Fruit fly (Drosophila melanogaster) whole organism, embryonic: ENCODE results near the gene CG31804.

Experiments
- CG10209 ChIP-seq: fragments of 200-800 bp; sonication (Bioruptor generic); optimal IDR thresholded peaks from 3 replicates; lab custom pipeline; 2017; ENCODE audit warnings: missing biosample characterization, mild to moderate bottlenecking, missing genetic modification characterization, missing genetic modification reagents
- CG12071 ChIP-seq: fragments of 200-800 bp; sonication (Bioruptor generic); optimal IDR thresholded peaks from 3 replicates; lab custom pipeline; 2018; ENCODE audit warnings: missing biosample characterization, mild to moderate bottlenecking, missing genetic modification characterization
- CG12155 ChIP-seq: fragments of 200-800 bp; sonication (Bioruptor generic); optimal IDR thresholded peaks from 3 replicates; lab custom pipeline; 2016; ENCODE audit warnings: missing biosample characterization, missing genetic modification characterization
- CG12236 ChIP-seq: fragments of 200-800 bp; sonication (Bioruptor generic); optimal IDR thresholded peaks from 2 replicates; lab custom pipeline; 2016; ENCODE audit warnings: missing biosample characterization, missing genetic modification characterization
- CG13287 ChIP-seq: fragments of 200-800 bp; sonication (Bioruptor generic); IDR thresholded peaks from 2 replicates; pipeline ENCODE4 v1.3.6; 2022; ENCODE audit warnings: missing biosample characterization, missing genetic modification characterization; ENCODE audit not compliant: partially characterized antibody
- CG14441 ChIP-seq: fragments of 200-800 bp; sonication (Bioruptor generic); IDR thresholded peaks from 2 replicates; pipeline ENCODE4 v1.3.6; 2022; ENCODE audit warnings: missing biosample characterization, missing genetic modification characterization
- CG15073 ChIP-seq: fragments of 200-800 bp; sonication (Bioruptor generic); optimal IDR thresholded peaks from 2 replicates; lab custom pipeline; 2016; ENCODE audit warnings: missing biosample characterization, missing genetic modification characterization
- CG15479 ChIP-seq: fragments of 200-800 bp; sonication (Bioruptor generic); optimal IDR thresholded peaks from 3 replicates; lab custom pipeline; 2019; ENCODE audit warnings: missing biosample characterization, mild to moderate bottlenecking, missing genetic modification characterization, moderate library complexity
- CG16863 ChIP-seq: fragments of 200-800 bp; sonication (Bioruptor generic); optimal IDR thresholded peaks from 3 replicates; lab custom pipeline; 2016; ENCODE audit warnings: missing biosample characterization, missing genetic modification characterization
- CG17612 ChIP-seq: fragments of 200-800 bp; sonication (Bioruptor generic); IDR thresholded peaks from 2 replicates; pipeline ENCODE4 v1.3.6; 2022; ENCODE audit warnings: missing biosample characterization, missing genetic modification characterization
- CG3065 ChIP-seq: fragments of 200-800 bp; sonication (Bioruptor generic); optimal IDR thresholded peaks from 2 replicates; lab custom pipeline; 2016; ENCODE audit warnings: missing biosample characterization, missing genetic modification characterization
- CG31224 ChIP-seq: fragments of 200-800 bp; sonication (Bioruptor generic); IDR thresholded peaks from 2 replicates; pipeline ENCODE4 v1.3.6; 2022; ENCODE audit warnings: missing biosample characterization, missing genetic modification characterization
- CG32767 ChIP-seq: fragments of 200-800 bp; sonication (Bioruptor generic); IDR thresholded peaks from 2 replicates; pipeline ENCODE4 v1.3.6; 2022; ENCODE audit warnings: missing biosample characterization, missing genetic modification characterization
- CG6272 ChIP-seq: fragments of 200-800 bp; sonication (Bioruptor generic); IDR thresholded peaks from 2 replicates; pipeline ENCODE4 v1.3.6; 2022; ENCODE audit warnings: missing biosample characterization, missing genetic modification characterization
- CG7928 ChIP-seq: fragments of 200-800 bp; sonication (Bioruptor generic); optimal IDR thresholded peaks from 2 replicates; lab custom pipeline; 2017; ENCODE audit warnings: missing biosample characterization, mild to moderate bottlenecking, missing genetic modification characterization
- CG7963 ChIP-seq: fragments of 200-800 bp; sonication (Bioruptor generic); IDR thresholded peaks from 3 replicates; pipeline ENCODE4 v1.3.6; 2022; ENCODE audit warnings: missing biosample characterization, missing genetic modification characterization; ENCODE audit not compliant: partially characterized antibody
- CG8290 ChIP-seq, 3 experiments: fragments of 200-800 bp; sonication (Bioruptor generic); optimal IDR thresholded peaks; 2 replicates each; lab custom pipeline; 2016 to 2019; ENCODE audit warnings: missing biosample characterization in 3 of 3, missing genetic modification characterization in 3 of 3, mild to moderate bottlenecking in 2 of 3, moderate library complexity in 1 of 3
- Dp ChIP-seq: fragments of 200-800 bp; sonication (Bioruptor generic); optimal IDR thresholded peaks from 2 replicates; lab custom pipeline; 2018; ENCODE audit warnings: missing biosample characterization, mild to moderate bottlenecking, missing genetic modification characterization, moderate library complexity
- Ets65A ChIP-seq: fragments of 200-800 bp; sonication (Bioruptor generic); peaks from one replicate; lab custom pipeline; 2016; ENCODE audit warnings: missing biosample characterization, missing genetic modification characterization
- Hey ChIP-seq: fragments of 200-800 bp; sonication (Bioruptor generic); optimal IDR thresholded peaks from 3 replicates; lab custom pipeline; 2018; ENCODE audit warnings: missing biosample characterization, mild to moderate bottlenecking, missing genetic modification characterization
- Med ChIP-seq: fragments of 200-800 bp; sonication (Bioruptor generic); peaks from one replicate; lab custom pipeline; 2016; ENCODE audit warnings: missing biosample characterization, missing genetic modification characterization, mild to moderate bottlenecking, inconsistent platforms, moderate library complexity
- Nf-YA ChIP-seq: fragments of 200-800 bp; sonication (Bioruptor generic); IDR thresholded peaks from 2 replicates; pipeline ENCODE4 v1.3.6; 2022; ENCODE audit warnings: missing biosample characterization, missing genetic modification characterization
- Nf-YC ChIP-seq: fragments of 200-800 bp; optimal IDR thresholded peaks from 3 replicates; lab custom pipeline; 2019; ENCODE audit warnings: missing biosample characterization, mild to moderate bottlenecking, missing genetic modification characterization, moderate library complexity
- Pdp1 ChIP-seq, 2 experiments: fragments of 200-800 bp; sonication (Bioruptor generic); optimal IDR thresholded peaks; 3 replicates each; lab custom pipeline; 2016; ENCODE audit warnings: missing biosample characterization in 2 of 2, missing genetic modification characterization in 2 of 2, mild to moderate bottlenecking in 1 of 2, moderate library complexity in 1 of 2
- Rfx ChIP-seq: fragments of 200-800 bp; sonication (Bioruptor generic); IDR thresholded peaks from 2 replicates; pipeline ENCODE4 v1.3.6; 2022; ENCODE audit warnings: missing biosample characterization, missing genetic modification characterization
- Sry-δ ChIP-seq: fragments of 200-800 bp; sonication (Bioruptor generic); optimal IDR thresholded peaks from 2 replicates; lab custom pipeline; 2016; ENCODE audit warnings: missing biosample characterization, missing genetic modification characterization
- Stat92E ChIP-seq, 3 experiments: fragments of >200 bp in 2 of 3; fragments of 200-800 bp in 1 of 3; sonication (Bioruptor generic) in 1 of 3; optimal IDR thresholded peaks; 2 replicates each; lab custom pipeline; 2017 to 2019; ENCODE audit warnings: missing biosample characterization in 3 of 3, missing genetic modification characterization in 3 of 3, mild to moderate bottlenecking in 1 of 3, moderate library complexity in 1 of 3
- TFAM ChIP-seq: fragments of 200-800 bp; sonication (Bioruptor generic); optimal IDR thresholded peaks from 2 replicates; lab custom pipeline; 2017; ENCODE audit warnings: missing biosample characterization, missing genetic modification characterization, inconsistent platforms
- abd-A ChIP-seq: fragments of 200-800 bp; sonication (Bioruptor generic); optimal IDR thresholded peaks from 3 replicates; lab custom pipeline; 2019; ENCODE audit warnings: missing biosample characterization, mild to moderate bottlenecking, missing genetic modification characterization, moderate library complexity
- ato ChIP-seq: fragments of 200-800 bp; sonication (Bioruptor generic); IDR thresholded peaks from 2 replicates; pipeline ENCODE4 v1.3.6; 2022; ENCODE audit warnings: missing biosample characterization, missing genetic modification characterization; ENCODE audit not compliant: partially characterized antibody
- bcd ChIP-seq: fragments of 200-800 bp; sonication (Bioruptor generic); optimal IDR thresholded peaks from 2 replicates; lab custom pipeline; 2017; ENCODE audit warnings: missing biosample characterization, mild to moderate bottlenecking, missing genetic modification characterization
- chm ChIP-seq: fragments of 200-800 bp; sonication (Bioruptor generic); IDR thresholded peaks from 2 replicates; pipeline ENCODE4 v1.3.6; 2022; ENCODE audit warnings: missing biosample characterization, missing genetic modification characterization
- chn ChIP-seq: fragments of 200-800 bp; sonication (Bioruptor generic); optimal IDR thresholded peaks from 2 replicates; lab custom pipeline; 2016; ENCODE audit warnings: missing biosample characterization, missing genetic modification characterization
- dimm ChIP-seq: fragments of 200-800 bp; sonication (Bioruptor generic); IDR thresholded peaks from 2 replicates; pipeline ENCODE4 v1.3.6; 2022; ENCODE audit warnings: missing biosample characterization, missing genetic modification characterization
- dysf ChIP-seq: fragments of 200-800 bp; sonication (Bioruptor generic); IDR thresholded peaks from 3 replicates; pipeline ENCODE4 v1.3.6; 2022; ENCODE audit warnings: missing biosample characterization, missing genetic modification characterization
- ewg ChIP-seq: fragments of 200-800 bp; sonication (Bioruptor generic); optimal IDR thresholded peaks from 3 replicates; lab custom pipeline; 2017; ENCODE audit warnings: mild to moderate bottlenecking, missing biosample characterization, missing genetic modification reagents, missing genetic modification characterization
- fd96Cb ChIP-seq: fragments of 200-800 bp; sonication (Bioruptor generic); optimal IDR thresholded peaks from 2 replicates; lab custom pipeline; 2018; ENCODE audit warnings: missing biosample characterization, mild to moderate bottlenecking, missing genetic modification characterization, moderate library complexity
- ftz-f1 ChIP-seq: fragments of 200-800 bp; sonication (Bioruptor generic); optimal IDR thresholded peaks from 2 replicates; lab custom pipeline; 2016; ENCODE audit warnings: missing biosample characterization, missing genetic modification characterization
- ham ChIP-seq: fragments of 200-800 bp; sonication (Bioruptor generic); IDR thresholded peaks from 2 replicates; pipeline ENCODE4 v1.3.6; 2022; ENCODE audit warnings: missing biosample characterization, missing genetic modification characterization
- hbn ChIP-seq: fragments of 200-800 bp; sonication (Bioruptor generic); IDR thresholded peaks from 2 replicates; pipeline ENCODE4 v1.3.6; 2022; ENCODE audit warnings: missing biosample characterization, missing genetic modification characterization; ENCODE audit not compliant: partially characterized antibody
- nom ChIP-seq: fragments of 200-800 bp; sonication (Bioruptor generic); optimal IDR thresholded peaks from 2 replicates; lab custom pipeline; 2017; ENCODE audit warnings: missing biosample characterization, missing genetic modification characterization, mild to moderate bottlenecking, moderate library complexity, missing genetic modification reagents
- pfk ChIP-seq: fragments of 200-800 bp; sonication (Bioruptor generic); optimal IDR thresholded peaks from 2 replicates; lab custom pipeline; 2018; ENCODE audit warnings: missing biosample characterization, mild to moderate bottlenecking, missing genetic modification characterization, moderate library complexity
- sd ChIP-seq: fragments of 200-800 bp; sonication (Bioruptor generic); optimal IDR thresholded peaks from 3 replicates; lab custom pipeline; 2018; ENCODE audit warnings: missing biosample characterization, mild to moderate bottlenecking, missing genetic modification characterization, moderate library complexity
- tio ChIP-seq: fragments of 200-800 bp; sonication (Bioruptor generic); optimal IDR thresholded peaks from 2 replicates; lab custom pipeline; 2017; ENCODE audit warnings: missing biosample characterization, missing genetic modification characterization, inconsistent platforms
- trh ChIP-seq: fragments of 200-800 bp; sonication (Bioruptor generic); optimal IDR thresholded peaks from 2 replicates; lab custom pipeline; 2016; ENCODE audit warnings: missing biosample characterization, missing genetic modification characterization
- tup ChIP-seq: fragments of 200-800 bp; sonication (Bioruptor generic); optimal IDR thresholded peaks from 2 replicates; lab custom pipeline; 2016; ENCODE audit warnings: missing biosample characterization, mild to moderate bottlenecking, missing genetic modification characterization, moderate library complexity
- usp ChIP-seq: fragments of >200 bp; optimal IDR thresholded peaks from 2 replicates; lab custom pipeline; 2017; ENCODE audit warnings: missing biosample characterization, missing genetic modification characterization
- wdn ChIP-seq: fragments of 200-800 bp; sonication (Bioruptor generic); IDR thresholded peaks from 2 replicates; pipeline ENCODE4 v1.3.6; 2022; ENCODE audit warnings: missing biosample characterization, missing genetic modification characterization
- z ChIP-seq: fragments of 200-800 bp; sonication (Bioruptor generic); IDR thresholded peaks from 3 replicates; pipeline ENCODE4 v1.3.6; 2022; ENCODE audit warnings: missing biosample characterization, missing genetic modification characterization
- zf30C ChIP-seq: fragments of 200-800 bp; sonication (Bioruptor generic); optimal IDR thresholded peaks from 3 replicates; lab custom pipeline; 2018; ENCODE audit warnings: missing biosample characterization, mild to moderate bottlenecking, missing genetic modification characterization

Gene CG31804

DNA sequence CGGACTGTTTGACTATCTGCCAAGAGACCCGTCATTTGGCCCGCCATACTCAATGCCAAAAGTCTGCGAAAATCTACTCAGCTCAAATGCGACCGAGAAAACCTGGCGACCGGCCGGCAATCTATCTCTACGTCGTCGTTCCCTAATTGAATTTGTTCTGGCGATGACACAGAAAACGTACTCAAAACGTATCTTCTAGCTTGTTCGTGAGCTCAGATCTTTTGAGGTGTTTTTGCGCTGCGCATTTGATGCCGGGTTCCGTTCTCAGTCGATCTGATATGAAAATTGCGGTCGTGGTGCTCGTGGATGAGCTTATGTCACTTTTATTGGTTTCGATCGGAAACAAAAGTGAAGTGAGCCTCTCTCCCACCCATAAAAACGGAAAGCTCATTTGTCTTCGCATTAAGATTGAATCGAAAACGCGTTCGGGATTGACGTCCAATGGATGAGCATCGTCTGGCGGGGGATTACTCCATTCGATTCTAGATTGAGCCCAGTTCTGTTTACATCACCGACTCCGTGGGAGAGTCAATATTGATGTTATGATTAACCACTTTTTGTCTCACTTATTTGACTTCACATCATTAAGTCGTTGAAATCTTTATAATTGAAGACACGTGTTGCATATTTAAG lies 24.6 kb downstream of the CG31804 start (continued):
- TF ChIP-seq nom (GFP tag; lab: Kevin White, UChicago) (no peak), CG3065 (GFP tag; lab: Kevin White, UChicago) (no peak), CG17612 (GFP tag; lab: Robert Waterston, UW) (no peak), Nf-YC (no peak), CG15073 (no peak), CG10209 (GFP tag; lab: Kevin White, UChicago) (no peak), pfk (GFP tag; lab: Kevin White, UChicago) (no peak), CG12236 (GFP tag; lab: Kevin White, UChicago) (no peak), Med (GFP tag; lab: Kevin White, UChicago) (peak; percentile 85), CG12071 (GFP tag; lab: Kevin White, UChicago) (peak; percentile 30), zf30C (no peak), CG12155 (GFP tag; lab: Kevin White, UChicago) (no peak), ftz-f1 (GFP tag; lab: Kevin White, UChicago) (no peak), CG7928 (GFP tag; lab: Kevin White, UChicago) (no peak), CG6272 (GFP tag; lab: Robert Waterston, UW) (no peak), chn (GFP tag; lab: Kevin White, UChicago) (no peak), CG7963 (GFP tag; lab: Robert Waterston, UW) (no peak), usp (no peak), CG13287 (GFP tag; lab: Robert Waterston, UW) (no peak), bcd (no peak), CG16863 (GFP tag; lab: Kevin White, UChicago) (no peak), Sry-δ (GFP tag; lab: Kevin White, UChicago) (no peak), Stat92E (GFP tag; optimal IDR thresholded peaks at IDR 0.05; lab: Kevin White, UChicago) (no peak), trh (GFP tag; lab: Kevin White, UChicago) (no peak), TFAM (no peak), fd96Cb (tag; lab: Kevin White, UChicago) (no peak), ewg (GFP tag; lab: Kevin White, UChicago) (no peak), ham (GFP tag; lab: Robert Waterston, UW) (no peak), CG15479 (GFP tag; lab: Kevin White, UChicago) (no peak), Nf-YA (GFP tag; lab: Robert Waterston, UW) (no peak), Pdp1 (GFP tag; optimal IDR thresholded peaks at IDR 0.05; lab: Kevin White, UChicago) (peak in 1 of 2 experiments; percentile 53), wdn (GFP tag; lab: Robert Waterston, UW) (0 out of 2 replicates have a peak, but pooled peaks have one; percentile 12), CG32767 (GFP tag; lab: Robert Waterston, UW) (no peak), tio (GFP tag; lab: Kevin White, UChicago) (no peak), hbn (no peak), sd (no peak), chm (GFP tag; lab: Robert Waterston, UW) (no peak), tup (GFP tag; lab: Kevin White, UChicago) (no peak), abd-A (tag; lab: Kevin White, UChicago) (no peak), Ets65A (GFP tag; lab: Kevin White, UChicago) (no peak), Dp (no peak), Rfx (no peak), Hey (tag; lab: Kevin White, UChicago) (peak; percentile 7), dysf (GFP tag; lab: Robert Waterston, UW) (no peak), z (no peak), ato (GFP tag; lab: Robert Waterston, UW) (no peak), CG8290 (GFP tag; optimal IDR thresholded peaks at IDR 0.05; lab: Kevin White, UChicago) (no peak), CG8290 (tag; optimal IDR thresholded peaks at IDR 0.05; lab: Kevin White, UChicago) (peak in 1 of 2 experiments; percentile 75), CG14441 (no peak), CG31224 (GFP tag; lab: Robert Waterston, UW) (no peak), dimm (GFP tag; lab: Robert Waterston, UW) (no peak)
